Fruit fly (Drosophila melanogaster): Measurements from ENCODE around the gene dac.

Gene dac

DNA sequence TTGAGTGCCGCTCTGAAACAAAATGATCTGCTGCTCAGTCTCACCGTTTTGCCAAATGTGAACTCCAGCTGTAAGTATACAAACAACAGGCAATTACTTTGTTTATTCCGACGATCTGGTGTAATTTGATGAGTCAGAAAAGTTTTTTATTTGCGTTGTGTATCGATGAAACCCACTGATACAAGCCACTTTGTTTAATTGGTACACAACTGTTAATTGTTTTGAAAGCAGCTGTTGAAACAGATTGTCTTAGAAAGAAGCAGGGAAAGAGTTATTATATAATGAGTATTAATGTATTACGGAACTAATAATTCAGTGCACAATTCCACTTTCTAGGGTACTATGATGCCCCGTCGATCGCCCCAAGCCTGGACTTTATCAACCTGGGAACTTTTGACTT is 33.9 kb downstream of the dac start (continued):
- TF ChIP-seq CG2678 (tag; optimal IDR thresholded peaks at IDR 0.05) (peak; percentile 41), usp (GFP tag; optimal IDR thresholded peaks at IDR 0.05) (no peak)

DNA sequence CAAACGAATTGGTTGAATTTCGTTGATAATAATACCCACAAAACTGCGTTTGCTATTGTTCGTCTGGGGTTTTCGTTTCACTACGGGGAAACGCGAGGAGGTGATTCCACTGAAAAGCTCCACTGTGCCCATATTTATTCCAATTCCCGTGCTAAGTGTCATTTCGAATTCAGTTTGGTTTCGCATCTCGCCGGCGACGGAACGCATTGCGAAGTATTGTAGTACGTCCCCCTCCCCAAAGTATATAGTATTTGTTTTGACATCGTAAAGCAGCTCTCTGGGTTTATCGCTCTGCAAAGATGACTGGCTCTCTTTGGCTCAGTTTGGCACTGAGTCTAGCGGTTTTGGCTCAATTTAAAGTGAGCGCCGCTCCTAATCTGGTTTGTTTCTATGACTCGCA is 34.9 kb downstream of the dac start, which contains the start of gene Idgf3:
TSS of gene Idgf3 (plus strand) at position 17 of the 400 bp plus-strand sequence.
- TF ChIP-seq nmo (GFP tag; optimal IDR thresholded peaks at IDR 0.05) (no peak), corto (GFP tag; optimal IDR thresholded peaks at IDR 0.05) (no peak), prd (optimal IDR thresholded peaks at IDR 0.05) (no peak), prd (GFP tag; IDR thresholded peaks at IDR 0.05) (no peak), CG8924 (tag; optimal IDR thresholded peaks at IDR 0.05) (no peak), CG13894 (tag; optimal IDR thresholded peaks at IDR 0.05) (peak; percentile 37), CG7357 (GFP tag; IDR thresholded peaks at IDR 0.05) (no peak), HLH4C (GFP tag; IDR thresholded peaks at IDR 0.05; ENCODE audit: partially characterized antibody) (no peak), tgo (GFP tag; IDR thresholded peaks at IDR 0.05) (peak; percentile 16; the same call in 1 of the 3 replicates), tup (GFP tag; optimal IDR thresholded peaks at IDR 0.05) (no peak), Bgb (GFP tag; IDR thresholded peaks at IDR 0.05; ENCODE audit: partially characterized antibody) (0 out of 2 replicates have a peak, but pooled peaks have one; percentile 33), CG2199 (GFP tag; IDR thresholded peaks at IDR 0.05) (peak; percentile 36; the same call in 2 of the 3 replicates), aop (GFP tag; IDR thresholded peaks at IDR 0.05) (no peak), CG14710 (tag; optimal IDR thresholded peaks at IDR 0.05) (no peak), Hmr (GFP tag; optimal IDR thresholded peaks at IDR 0.05) (peak; percentile 0), CG18619 (GFP tag; optimal IDR thresholded peaks at IDR 0.05) (no peak), CG2129 (GFP tag; IDR thresholded peaks at IDR 0.05; ENCODE audit: partially characterized antibody) (no peak), CG6654 (GFP tag; optimal IDR thresholded peaks at IDR 0.05) (no peak), sug (tag; optimal IDR thresholded peaks at IDR 0.05) (peak; percentile 56), CG13287 (GFP tag; IDR thresholded peaks at IDR 0.05; ENCODE audit: partially characterized antibody) (peak; percentile 33; the same call in 1 of the 2 replicates), Hmx (GFP tag; optimal IDR thresholded peaks at IDR 0.05) (no peak), CG15696 (tag; optimal IDR thresholded peaks at IDR 0.05) (no peak), grau (tag; optimal IDR thresholded peaks at IDR 0.05) (no peak), CG6175 (GFP tag; IDR thresholded peaks at IDR 0.05) (no peak), toy (GFP tag; IDR thresholded peaks at IDR 0.05) (no peak), CG6813 (GFP tag; optimal IDR thresholded peaks at IDR 0.05) (peak; percentile 15), da (GFP tag; optimal IDR thresholded peaks at IDR 0.05) (no peak), bigmax (GFP tag; optimal IDR thresholded peaks at IDR 0.05) (no peak), CG31224 (GFP tag; IDR thresholded peaks at IDR 0.05) (no peak), Deaf1 (tag; optimal IDR thresholded peaks at IDR 0.05) (peak; percentile 54), Nf-YC (tag; optimal IDR thresholded peaks at IDR 0.05) (no peak), Atf6 (GFP tag; IDR thresholded peaks at IDR 0.05) (peak; percentile 66), Jarid2 (GFP tag; optimal IDR thresholded peaks at IDR 0.05) (peak; percentile 53), ttk (GFP tag; IDR thresholded peaks at IDR 0.05) (no peak), hb (GFP tag; IDR thresholded peaks at IDR 0.05; ENCODE audit: partially characterized antibody) (no peak), hbn (GFP tag; IDR thresholded peaks at IDR 0.05; ENCODE audit: partially characterized antibody) (no peak), Trl (optimal IDR thresholded peaks at IDR 0.05) (peak; percentile 24 to 71), Trl (GFP tag; optimal IDR thresholded peaks at IDR 0.05) (no peak), bcd (GFP tag; optimal IDR thresholded peaks at IDR 0.05) (no peak), CG15269 (tag; optimal IDR thresholded peaks at IDR 0.05) (peak; percentile 35), dati (GFP tag; IDR thresholded peaks at IDR 0.05) (no peak), CG9817 (tag; optimal IDR thresholded peaks at IDR 0.05) (no peak), run (tag; optimal IDR thresholded peaks at IDR 0.05) (no peak), ci (GFP tag; IDR thresholded peaks at IDR 0.05) (no peak), nau (GFP tag; optimal IDR thresholded peaks at IDR 0.05) (no peak), Ets97D (GFP tag; optimal IDR thresholded peaks at IDR 0.05) (no peak), salm (tag; optimal IDR thresholded peaks at IDR 0.05) (no peak), CG8089 (GFP tag; optimal IDR thresholded peaks at IDR 0.05) (no peak)

Measured in whole organism, embryonic.